Worm (Caenorhabditis elegans): Measurements from ENCODE around the gene mma-1.

DNA sequence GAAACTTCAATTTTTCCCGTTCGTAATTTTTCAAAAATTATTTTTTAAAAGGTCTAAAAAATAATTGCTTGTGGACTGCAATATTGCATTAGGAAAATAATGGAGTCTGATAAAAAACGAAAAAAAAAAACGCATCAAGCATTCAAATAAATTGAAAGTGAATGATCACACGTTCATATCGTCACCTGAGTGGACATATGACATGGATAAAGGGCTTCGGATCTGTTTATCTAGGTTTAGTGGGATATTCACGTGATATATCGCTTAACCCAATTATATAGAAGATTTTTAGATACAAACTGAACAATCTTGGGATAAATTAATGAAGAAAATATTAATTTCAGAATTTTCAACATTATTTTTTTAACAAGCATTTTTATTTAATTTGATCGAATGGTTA lies 45.3 kb downstream of the mma-1 start:
- TF ChIP-seq hif-1 (tag; optimal IDR thresholded peaks at IDR 0.05) (no peak), skn-1 (tag; optimal IDR thresholded peaks at IDR 0.05) (no peak), aha-1 (tag) (peak; percentile 45), ceh-82 (tag; optimal IDR thresholded peaks at IDR 0.05) (no peak), mdl-1 (tag; optimal IDR thresholded peaks at IDR 0.05) (no peak), ztf-7 (tag; optimal IDR thresholded peaks at IDR 0.05) (no peak), snpc-4 (tag; optimal IDR thresholded peaks at IDR 0.05) (no peak), hlh-30 (tag; optimal IDR thresholded peaks at IDR 0.05; ENCODE audit: insufficient read depth) (peak; percentile 67), nhr-28 (tag; optimal IDR thresholded peaks at IDR 0.05) (no peak), ama-1 (optimal IDR thresholded peaks at IDR 0.05) (no peak), dpl-1 (GFP tag; optimal IDR thresholded peaks at IDR 0.05) (no peak), lin-13 (GFP tag; optimal IDR thresholded peaks at IDR 0.05) (no peak), pha-4 (GFP tag; IDR thresholded peaks at IDR 0.05) (no peak), pha-4 (tag; optimal IDR thresholded peaks at IDR 0.05) (no peak), Y48G9A.11 (GFP tag; IDR thresholded peaks at IDR 0.05) (no peak)

Measured in whole organism, L4 larva.